Worm (Caenorhabditis elegans) whole organism, late embryonic: ENCODE data around the gene C08B6.11.

Source experiments
- F13H6.1 ChIP-seq: sonication (generic microtip); optimal IDR thresholded peaks from 2 replicates; lab custom pipeline; 2016; ENCODE audit warnings: missing genetic modification characterization, missing compliant biosample characterization
- ama-1 ChIP-seq: fragments of 150-350 bp; optimal IDR thresholded peaks from 2 replicates; lab custom pipeline; 2014
- dve-1 ChIP-seq: sonication (generic microtip); optimal IDR thresholded peaks from 2 replicates; lab custom pipeline; 2017; ENCODE audit warnings: antibody characterized with exemption, mild to moderate bottlenecking, missing genetic modification characterization, missing compliant biosample characterization
- fkh-10 ChIP-seq: fragments of 150-350 bp; optimal IDR thresholded peaks from 2 replicates; lab custom pipeline; 2014; ENCODE audit warnings: missing biosample characterization, missing genetic modification reagents, missing genetic modification characterization
- hlh-30 ChIP-seq: sonication (generic microtip); optimal IDR thresholded peaks from 2 replicates; lab custom pipeline; 2017; ENCODE audit warnings: antibody characterized with exemption, missing genetic modification characterization, missing compliant biosample characterization; ENCODE audit not compliant: insufficient read depth
- lin-11 ChIP-seq: fragments of 200-800 bp; sonication (Bioruptor generic); optimal IDR thresholded peaks from 2 replicates; lab custom pipeline; 2018; ENCODE audit warnings: mild to moderate bottlenecking, missing genetic modification characterization, missing compliant biosample characterization
- nhr-11 ChIP-seq: fragments of 150-350 bp; optimal IDR thresholded peaks from 2 replicates; lab custom pipeline; 2014; ENCODE audit warnings: missing biosample characterization, missing genetic modification characterization
- pha-4 ChIP-seq: fragments of 150-350 bp; optimal IDR thresholded peaks from 2 replicates; lab custom pipeline; 2018; ENCODE audit warnings: missing biosample characterization, missing genetic modification reagents, missing genetic modification characterization
- pqm-1 ChIP-seq: sonication (generic microtip); optimal IDR thresholded peaks from 2 replicates; lab custom pipeline; 2016; ENCODE audit warnings: missing genetic modification characterization, missing compliant biosample characterization
- pros-1 ChIP-seq: fragments of 150-350 bp; optimal IDR thresholded peaks from 2 replicates; lab custom pipeline; 2014; ENCODE audit warnings: missing biosample characterization, missing genetic modification reagents, missing genetic modification characterization
- sdc-2 ChIP-seq: sonication (generic microtip); optimal IDR thresholded peaks from 2 replicates; lab custom pipeline; 2016; ENCODE audit warnings: missing genotype, missing genetic modification characterization, missing compliant biosample characterization
- tbx-2 ChIP-seq: sonication (generic microtip); optimal IDR thresholded peaks from 2 replicates; lab custom pipeline; 2016; ENCODE audit warnings: missing genetic modification characterization, missing compliant biosample characterization
- unc-86 ChIP-seq: sonication (generic microtip); optimal IDR thresholded peaks from 2 replicates; lab custom pipeline; 2016; ENCODE audit warnings: missing genetic modification characterization, missing compliant biosample characterization

ce11 chrV:10081636-10082035 lies 25.8 kb upstream of the C08B6.11 start, which contains the start of gene nhr-205:
- TF ChIP-seq F13H6.1 (tag; lab: Kevin White, UChicago) (no peak), dve-1 (tag; lab: Kevin White, UChicago) (no peak), pros-1 (tag; lab: Kevin White, UChicago) (no peak), sdc-2 (tag; lab: Kevin White, UChicago) (no peak), unc-86 (tag; lab: Kevin White, UChicago) (no peak), tbx-2 (no peak), fkh-10 (no peak), hlh-30 (tag; lab: Kevin White, UChicago) (no peak), lin-11 (tag; lab: Kevin White, UChicago) (no peak), nhr-11 (tag; lab: Kevin White, UChicago) (no peak), pha-4 (tag; lab: Kevin White, UChicago) (no peak), ama-1 (lab: Kevin White, UChicago) (no peak), pqm-1 (tag; lab: Kevin White, UChicago) (no peak)
